Worm (Caenorhabditis elegans) whole organism, L3 larva: Measurements from ENCODE around the gene C04H5.7.
A peak's percentile ranks its signal among the peaks of the same experiment; 100 is the strongest.
"Not testable (repeated sequence)": the region's sequence is repeated elsewhere in the genome, so short reads cannot be mapped to it uniquely, and the experiment has no call there.

Experiments used
- fkh-10 ChIP-seq: sonication (generic microtip); optimal IDR thresholded peaks from 2 replicates; lab custom pipeline; 2017; ENCODE audit warnings: missing biosample characterization, missing genetic modification reagents, missing genetic modification characterization
- nhr-12 ChIP-seq: fragments of 150-350 bp; optimal IDR thresholded peaks from 2 replicates; lab custom pipeline; 2014; ENCODE audit warnings: missing biosample characterization, missing genetic modification characterization
- sea-2 ChIP-seq: fragments of 150-350 bp; sonication (generic microtip); optimal IDR thresholded peaks from 4 replicates; lab custom pipeline; 2014; ENCODE audit warnings: missing biosample characterization, missing genetic modification reagents, missing genetic modification characterization
- skn-1 ChIP-seq: fragments of 150-350 bp; optimal IDR thresholded peaks from 2 replicates; lab custom pipeline; 2014; ENCODE audit warnings: missing biosample characterization, missing genetic modification characterization
- unc-39 ChIP-seq: sonication (generic microtip); optimal IDR thresholded peaks from 4 replicates; lab custom pipeline; 2017; ENCODE audit warnings: missing biosample characterization, missing genetic modification characterization
- unc-62 ChIP-seq: fragments of 150-350 bp; sonication (generic microtip); optimal IDR thresholded peaks from 4 replicates; lab custom pipeline; 2014; ENCODE audit warnings: missing biosample characterization, missing genetic modification reagents, missing genetic modification characterization
- zag-1 ChIP-seq: fragments of 150-350 bp; optimal IDR thresholded peaks from 2 replicates; lab custom pipeline; 2014; ENCODE audit warnings: missing biosample characterization, missing genetic modification characterization

DNA sequence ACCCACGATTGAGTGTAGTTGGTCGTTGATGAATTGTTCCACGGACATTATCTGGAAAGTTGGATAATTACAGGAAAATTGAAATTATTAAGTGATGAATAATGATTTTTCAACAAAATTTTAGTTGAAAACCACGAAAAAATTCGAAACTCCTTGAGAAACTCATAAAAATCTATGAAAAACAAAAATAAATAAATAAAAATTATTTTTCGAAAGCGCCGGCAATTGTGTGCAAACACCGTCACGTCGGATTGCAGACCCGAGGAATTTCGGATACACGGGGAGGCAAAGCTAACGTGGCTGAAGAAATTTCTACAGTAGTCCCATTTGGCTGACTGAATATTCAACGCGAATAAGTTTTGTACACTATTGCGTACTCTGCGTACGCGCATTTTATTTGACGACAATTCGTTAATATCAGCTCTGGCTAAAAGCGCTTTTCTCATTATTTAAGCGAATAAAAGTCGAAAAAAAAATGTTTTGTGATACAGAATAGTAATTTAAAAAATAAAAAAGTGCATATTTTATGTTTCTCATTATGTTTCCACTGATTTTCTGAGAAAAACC, 23.9 kb downstream of the C04H5.7 start, which contains the start of gene mog-4:
- TF ChIP-seq fkh-10 (GFP tag; lab: Kevin White, UChicago) (peak; percentile 17), skn-1 (tag; lab: Kevin White, UChicago) (peak; percentile 80)
- not testable (repeated sequence) for TF ChIP-seq nhr-12 (tag; lab: Kevin White, UChicago); zag-1 (tag; lab: Kevin White, UChicago); sea-2 (GFP tag; lab: Kevin White, UChicago); unc-62 (GFP tag; lab: Kevin White, UChicago); unc-39 (tag; lab: Kevin White, UChicago)
